Fruit fly (Drosophila melanogaster) whole organism, embryonic: ENCODE results near the gene CG6287.

ENCODE experiments used
- Abd-B ChIP-seq: fragments of 200-800 bp; sonication (Bioruptor generic); optimal IDR thresholded peaks from 2 replicates; lab custom pipeline; 2018; ENCODE audit warnings: missing biosample characterization, mild to moderate bottlenecking, missing genetic modification characterization, moderate library complexity
- CG10274 ChIP-seq: fragments of 200-800 bp; sonication (Bioruptor generic); optimal IDR thresholded peaks from 3 replicates; lab custom pipeline; 2017; ENCODE audit warnings: missing biosample characterization, mild to moderate bottlenecking, missing genetic modification characterization
- CG10543 ChIP-seq: fragments of 200-800 bp; sonication (Bioruptor generic); optimal IDR thresholded peaks from 3 replicates; lab custom pipeline; 2017; ENCODE audit warnings: missing biosample characterization, mild to moderate bottlenecking, missing genetic modification characterization, moderate library complexity
- CG11696 ChIP-seq: fragments of 200-800 bp; sonication (Bioruptor generic); IDR thresholded peaks from 2 replicates; pipeline ENCODE4 v1.3.6; 2022; ENCODE audit warnings: missing biosample characterization, missing genetic modification characterization
- CG12104 ChIP-seq: fragments of 200-800 bp; sonication (Bioruptor generic); optimal IDR thresholded peaks from 3 replicates; lab custom pipeline; 2016; ENCODE audit warnings: missing biosample characterization, missing genetic modification characterization
- CG12299 ChIP-seq: fragments of 200-800 bp; sonication (Bioruptor generic); optimal IDR thresholded peaks from 2 replicates; lab custom pipeline; 2018; ENCODE audit warnings: missing biosample characterization, mild to moderate bottlenecking, missing genetic modification characterization
- CG1233 ChIP-seq: fragments of 200-800 bp; sonication (Bioruptor generic); optimal IDR thresholded peaks from 4 replicates; lab custom pipeline; 2018; ENCODE audit warnings: missing biosample characterization, mild to moderate bottlenecking, missing genetic modification characterization
- CG12659 ChIP-seq: fragments of 200-800 bp; sonication (Bioruptor generic); optimal IDR thresholded peaks from 3 replicates; lab custom pipeline; 2017; ENCODE audit warnings: mild to moderate bottlenecking, missing biosample characterization, missing genetic modification reagents, missing genetic modification characterization
- CG14441 ChIP-seq: fragments of 200-800 bp; sonication (Bioruptor generic); IDR thresholded peaks from 2 replicates; pipeline ENCODE4 v1.3.6; 2022; ENCODE audit warnings: missing biosample characterization, missing genetic modification characterization
- CG1529 ChIP-seq: fragments of 200-800 bp; sonication (Bioruptor generic); optimal IDR thresholded peaks from 3 replicates; lab custom pipeline; 2018; ENCODE audit warnings: missing biosample characterization, missing genetic modification characterization
- CG15601 ChIP-seq: fragments of 200-800 bp; sonication (Bioruptor generic); optimal IDR thresholded peaks from 3 replicates; lab custom pipeline; 2019; ENCODE audit warnings: missing biosample characterization, mild to moderate bottlenecking, missing genetic modification characterization, moderate library complexity
- CG1603 ChIP-seq: fragments of 200-800 bp; sonication (Bioruptor generic); optimal IDR thresholded peaks from 2 replicates; lab custom pipeline; 2019; ENCODE audit warnings: missing biosample characterization, mild to moderate bottlenecking, missing genetic modification characterization, moderate library complexity
- CG18476 ChIP-seq: fragments of 200-800 bp; sonication (Bioruptor generic); optimal IDR thresholded peaks from 2 replicates; lab custom pipeline; 2016; ENCODE audit warnings: missing biosample characterization, mild to moderate bottlenecking, missing genetic modification characterization
- CG18599 ChIP-seq: fragments of 200-800 bp; sonication (Bioruptor generic); optimal IDR thresholded peaks from 3 replicates; lab custom pipeline; 2017; ENCODE audit warnings: missing biosample characterization, missing genetic modification characterization, mild to moderate bottlenecking, moderate library complexity, missing genetic modification reagents
- CG2202 ChIP-seq: fragments of 200-800 bp; sonication (Bioruptor generic); optimal IDR thresholded peaks from 2 replicates; lab custom pipeline; 2018; ENCODE audit warnings: missing biosample characterization, mild to moderate bottlenecking, missing genetic modification characterization
- CG30020 ChIP-seq: fragments of 200-800 bp; optimal IDR thresholded peaks from 2 replicates; lab custom pipeline; 2019; ENCODE audit warnings: missing biosample characterization, mild to moderate bottlenecking, missing genetic modification characterization, moderate library complexity
- CG3407 ChIP-seq: fragments of 200-800 bp; sonication (Bioruptor generic); optimal IDR thresholded peaks from 2 replicates; lab custom pipeline; 2018; ENCODE audit warnings: missing biosample characterization, mild to moderate bottlenecking, missing genetic modification characterization
- CG4820 ChIP-seq: fragments of 200-800 bp; sonication (Bioruptor generic); optimal IDR thresholded peaks from 3 replicates; lab custom pipeline; 2016; ENCODE audit warnings: missing biosample characterization, missing genetic modification characterization
- CG6272 ChIP-seq: fragments of 200-800 bp; sonication (Bioruptor generic); IDR thresholded peaks from 2 replicates; pipeline ENCODE4 v1.3.6; 2022; ENCODE audit warnings: missing biosample characterization, missing genetic modification characterization
- CG6791 ChIP-seq: fragments of 200-800 bp; sonication (Bioruptor generic); IDR thresholded peaks from 3 replicates; pipeline ENCODE4 v1.3.6; 2022; ENCODE audit warnings: missing biosample characterization, missing genetic modification characterization; ENCODE audit not compliant: partially characterized antibody
- CG6813 ChIP-seq: fragments of 200-800 bp; sonication (Bioruptor generic); optimal IDR thresholded peaks from 2 replicates; lab custom pipeline; 2017; ENCODE audit warnings: missing biosample characterization, missing genetic modification characterization, mild to moderate bottlenecking, moderate library complexity, missing genetic modification reagents
- CG6854 ChIP-seq: fragments of 200-800 bp; sonication (Bioruptor generic); optimal IDR thresholded peaks from 3 replicates; lab custom pipeline; 2017; ENCODE audit warnings: missing biosample characterization, mild to moderate bottlenecking, missing genetic modification characterization
- CG8478 ChIP-seq: fragments of >200 bp; optimal IDR thresholded peaks from 2 replicates; lab custom pipeline; 2018
- CG8944 ChIP-seq: fragments of 200-800 bp; sonication (Bioruptor generic); optimal IDR thresholded peaks from 3 replicates; lab custom pipeline; 2016; ENCODE audit warnings: missing biosample characterization, missing genetic modification characterization
- CG9876 ChIP-seq: fragments of 200-800 bp; sonication (Bioruptor generic); optimal IDR thresholded peaks from 2 replicates; lab custom pipeline; 2016; ENCODE audit warnings: missing biosample characterization, missing genetic modification characterization
- CkIIα-i1 ChIP-seq: fragments of 200-800 bp; sonication (Bioruptor generic); IDR thresholded peaks from 2 replicates; pipeline ENCODE4 v1.3.6; 2022; ENCODE audit warnings: missing biosample characterization, missing genetic modification characterization
- Gsc ChIP-seq: fragments of 200-800 bp; sonication (Bioruptor generic); IDR thresholded peaks from 2 replicates; pipeline ENCODE4 v1.3.6; 2022; ENCODE audit warnings: missing biosample characterization, missing genetic modification characterization
- H15 ChIP-seq: fragments of 200-800 bp; sonication (Bioruptor generic); IDR thresholded peaks from 3 replicates; pipeline ENCODE4 v1.3.6; 2022; ENCODE audit warnings: missing biosample characterization, missing genetic modification characterization
- HLH54F ChIP-seq: fragments of 200-800 bp; sonication (Bioruptor generic); optimal IDR thresholded peaks from 3 replicates; lab custom pipeline; 2016; ENCODE audit warnings: missing biosample characterization, missing genetic modification characterization
- Hmr ChIP-seq: fragments of 200-800 bp; sonication (Bioruptor generic); optimal IDR thresholded peaks from 3 replicates; lab custom pipeline; 2017; ENCODE audit warnings: mild to moderate bottlenecking, missing biosample characterization, missing genetic modification reagents, missing genetic modification characterization
- Max ChIP-seq: fragments of 200-800 bp; sonication (Bioruptor generic); optimal IDR thresholded peaks from 2 replicates; lab custom pipeline; 2016; ENCODE audit warnings: missing biosample characterization, mild to moderate bottlenecking, missing genetic modification characterization
- PHDP ChIP-seq: fragments of 200-800 bp; sonication (Bioruptor generic); optimal IDR thresholded peaks from 3 replicates; lab custom pipeline; 2018; ENCODE audit warnings: missing biosample characterization, mild to moderate bottlenecking, missing genetic modification characterization, moderate library complexity
- Rfx ChIP-seq: fragments of 200-800 bp; sonication (Bioruptor generic); IDR thresholded peaks from 2 replicates; pipeline ENCODE4 v1.3.6; 2022; ENCODE audit warnings: missing biosample characterization, missing genetic modification characterization
- ara ChIP-seq: fragments of 200-800 bp; sonication (Bioruptor generic); IDR thresholded peaks from 2 replicates; pipeline ENCODE4 v1.3.6; 2022; ENCODE audit warnings: missing biosample characterization, missing genetic modification characterization
- bab2 ChIP-seq: fragments of 200-800 bp; sonication (Bioruptor generic); optimal IDR thresholded peaks from 2 replicates; lab custom pipeline; 2016; ENCODE audit warnings: missing biosample characterization, missing genetic modification characterization
- br ChIP-seq: fragments of >200 bp; optimal IDR thresholded peaks from 2 replicates; lab custom pipeline; 2017
- chinmo ChIP-seq: fragments of 200-800 bp; sonication (Bioruptor generic); IDR thresholded peaks from 4 replicates; pipeline ENCODE4 v1.3.6; 2022; ENCODE audit warnings: missing biosample characterization, missing genetic modification characterization; ENCODE audit not compliant: partially characterized antibody
- crp ChIP-seq, 2 experiments: fragments of 200-800 bp; sonication (Bioruptor generic); optimal IDR thresholded peaks; 2 replicates in 1 of 2; 3 replicates in 1 of 2; lab custom pipeline; 2017; ENCODE audit warnings: missing biosample characterization in 2 of 2, missing genetic modification characterization in 2 of 2, mild to moderate bottlenecking in 1 of 2, moderate library complexity in 1 of 2
- dysf ChIP-seq: fragments of 200-800 bp; sonication (Bioruptor generic); IDR thresholded peaks from 3 replicates; pipeline ENCODE4 v1.3.6; 2022; ENCODE audit warnings: missing biosample characterization, missing genetic modification characterization
- ham ChIP-seq: fragments of 200-800 bp; sonication (Bioruptor generic); IDR thresholded peaks from 2 replicates; pipeline ENCODE4 v1.3.6; 2022; ENCODE audit warnings: missing biosample characterization, missing genetic modification characterization
- lab ChIP-seq: fragments of 200-800 bp; sonication (Bioruptor generic); optimal IDR thresholded peaks from 3 replicates; lab custom pipeline; 2017; ENCODE audit warnings: missing biosample characterization, missing genetic modification characterization, mild to moderate bottlenecking, moderate library complexity, missing genetic modification reagents
- nmo ChIP-seq: fragments of 200-800 bp; sonication (Bioruptor generic); optimal IDR thresholded peaks from 2 replicates; lab custom pipeline; 2018; ENCODE audit warnings: missing biosample characterization, mild to moderate bottlenecking, missing genetic modification characterization, moderate library complexity
- sc ChIP-seq, 3 experiments: fragments of >200 bp in 2 of 3; fragments of 200-800 bp in 1 of 3; sonication (Bioruptor generic) in 1 of 3; optimal IDR thresholded peaks; 2 replicates in 2 of 3; 3 replicates in 1 of 3; lab custom pipeline; 2017; ENCODE audit warnings: mild to moderate bottlenecking in 1 of 3, missing biosample characterization in 1 of 3, missing genetic modification characterization in 1 of 3, missing genetic modification reagents in 1 of 3
- shn ChIP-seq: fragments of 200-800 bp; sonication (Bioruptor generic); optimal IDR thresholded peaks from 3 replicates; lab custom pipeline; 2016; ENCODE audit warnings: missing biosample characterization, missing genetic modification characterization
- so ChIP-seq: fragments of 200-800 bp; sonication (Bioruptor generic); IDR thresholded peaks from 3 replicates; pipeline ENCODE4 v1.3.6; 2022; ENCODE audit warnings: missing biosample characterization, missing genetic modification characterization
- sr ChIP-seq: fragments of 200-800 bp; sonication (Bioruptor generic); IDR thresholded peaks from 3 replicates; pipeline ENCODE4 v1.3.6; 2022; ENCODE audit warnings: missing biosample characterization, missing genetic modification characterization
- trh ChIP-seq: fragments of 200-800 bp; sonication (Bioruptor generic); optimal IDR thresholded peaks from 2 replicates; lab custom pipeline; 2016; ENCODE audit warnings: missing biosample characterization, missing genetic modification characterization
- ttk ChIP-seq: fragments of 200-800 bp; sonication (Bioruptor generic); IDR thresholded peaks from 2 replicates; pipeline ENCODE4 v2.1.2; 2022; ENCODE audit warnings: missing biosample characterization, missing genetic modification characterization
- wek ChIP-seq: fragments of 200-800 bp; sonication (Bioruptor generic); optimal IDR thresholded peaks from 3 replicates; lab custom pipeline; 2018; ENCODE audit warnings: missing biosample characterization, mild to moderate bottlenecking, missing genetic modification characterization, moderate library complexity

Gene CG6287

dm6 chr2L:11113011-11113528 lies 42.5 kb downstream of the CG6287 start, which contains the start of gene Idua:
Gene Idua, minus strand, starts transcription at chr2L:11113061.
- TF ChIP-seq lab (GFP tag; lab: Kevin White, UChicago) (no peak), CkIIα-i1 (GFP tag; lab: Robert Waterston, UW) (no peak), CG9876 (GFP tag; lab: Kevin White, UChicago) (no peak), ham (no peak), CG2202 (tag; lab: Kevin White, UChicago) (peak; percentile 13), CG8478 (lab: Kevin White, UChicago) (no peak), CG11696 (GFP tag; lab: Robert Waterston, UW) (0 out of 2 replicates have a peak, but pooled peaks have one; percentile 33), chinmo (GFP tag; lab: Robert Waterston, UW) (0 out of 4 replicates have a peak, but pooled peaks have one; percentile 48), crp (GFP tag; optimal IDR thresholded peaks at IDR 0.05; lab: Kevin White, UChicago) (peak in 1 of 2 experiments; percentile 8), bab2 (GFP tag; lab: Kevin White, UChicago) (peak; percentile 34), CG6854 (GFP tag; lab: Kevin White, UChicago) (peak; percentile 82), CG3407 (peak; percentile 35), CG8944 (peak; percentile 15), Rfx (GFP tag; lab: Robert Waterston, UW) (peak; percentile 70; the same call in 1 of the 2 replicates), CG18599 (GFP tag; lab: Kevin White, UChicago) (peak; percentile 91), CG10543 (GFP tag; lab: Kevin White, UChicago) (peak; percentile 81), CG1603 (tag; lab: Kevin White, UChicago) (no peak), sc (optimal IDR thresholded peaks at IDR 0.05; lab: Kevin White, UChicago) (no peak), sc (GFP tag; optimal IDR thresholded peaks at IDR 0.05; lab: Kevin White, UChicago) (peak; percentile 17), CG4820 (peak; percentile 52), CG30020 (tag; lab: Kevin White, UChicago) (peak; percentile 13), CG6272 (no peak), CG1529 (GFP tag; lab: Kevin White, UChicago) (no peak), CG1233 (GFP tag; lab: Kevin White, UChicago) (peak; percentile 58), CG12104 (peak; percentile 53), H15 (GFP tag; lab: Robert Waterston, UW) (0 out of 3 replicates have a peak, but pooled peaks have one; percentile 42), shn (GFP tag; lab: Kevin White, UChicago) (no peak), CG12659 (GFP tag; lab: Kevin White, UChicago) (peak; percentile 83), Hmr (peak; percentile 91), Abd-B (peak; percentile 13), CG6813 (peak; percentile 74), CG6791 (no peak), sr (GFP tag; lab: Robert Waterston, UW) (no peak), CG12299 (tag; lab: Kevin White, UChicago) (peak; percentile 68), dysf (peak; percentile 66; the same call in 2 of the 3 replicates), CG18476 (GFP tag; lab: Kevin White, UChicago) (peak; percentile 48), nmo (peak; percentile 77), CG10274 (GFP tag; lab: Kevin White, UChicago) (peak; percentile 44), PHDP (tag; lab: Kevin White, UChicago) (peak; percentile 76), br (lab: Kevin White, UChicago) (no peak), ara (GFP tag; lab: Robert Waterston, UW) (0 out of 2 replicates have a peak, but pooled peaks have one; percentile 3), trh (no peak), Max (GFP tag; lab: Kevin White, UChicago) (peak; percentile 58), wek (GFP tag; lab: Kevin White, UChicago) (peak; percentile 1), CG14441 (GFP tag; lab: Robert Waterston, UW) (peak; percentile 18; the same call in 1 of the 2 replicates), ttk (GFP tag; lab: Robert Waterston, UW) (peak; percentile 30; the same call in 1 of the 2 replicates), HLH54F (peak; percentile 38), Gsc (0 out of 2 replicates have a peak, but pooled peaks have one; percentile 7), so (GFP tag; lab: Robert Waterston, UW) (peak; percentile 61; the same call in 1 of the 3 replicates), CG15601 (tag; lab: Kevin White, UChicago) (peak; percentile 67)
